Worm (Caenorhabditis elegans): ENCODE data around the gene F31E8.5.

F31E8.5 gene

ce11 chrII:6833781-6834339, 26.8 kb upstream of the F31E8.5 start:
- TF ChIP-seq F57A8.1 (GFP tag; optimal IDR thresholded peaks at IDR 0.05) = no peak
- no peak for TF ChIP-seq rec-8 (tag; optimal IDR thresholded peaks at IDR 0.05)
- TF ChIP-seq hmg-1.2 (GFP tag; IDR thresholded peaks at IDR 0.05) = peak; percentile 24; the same call in 1 of the 2 replicates
- no peak for TF ChIP-seq snpc-3.4 (tag; optimal IDR thresholded peaks at IDR 0.05)
- peak; percentile 64 for TF ChIP-seq egrh-3 (GFP tag; IDR thresholded peaks at IDR 0.05)
- peak; percentile 20 for TF ChIP-seq unc-62 (GFP tag; optimal IDR thresholded peaks at IDR 0.05)
- no peak for TF ChIP-seq Y53F4B.3 (GFP tag; IDR thresholded peaks at IDR 0.05)
- TF ChIP-seq atf-7 (tag; optimal IDR thresholded peaks at IDR 0.05) = peak; percentile 5
- peak; percentile 70 for TF ChIP-seq dox-1 (GFP tag; IDR thresholded peaks at IDR 0.05)
- no peak for TF ChIP-seq snpc-4 (GFP tag; optimal IDR thresholded peaks at IDR 0.05)
- TF ChIP-seq snpc-4 (tag; optimal IDR thresholded peaks at IDR 0.05) = no peak
- TF ChIP-seq mes-4 (tag; optimal IDR thresholded peaks at IDR 0.05) = no peak
- no peak for TF ChIP-seq F39B2.1 (GFP tag; IDR thresholded peaks at IDR 0.05)
- TF ChIP-seq B0019.2 (GFP tag; conservative IDR thresholded peaks at IDR 0.05) = no peak
- peak; percentile 67 for TF ChIP-seq zfh-2 (GFP tag; conservative IDR thresholded peaks at IDR 0.05)
- TF ChIP-seq hmg-20 (GFP tag; IDR thresholded peaks at IDR 0.05) = no peak
- no peak for TF ChIP-seq cebp-1 (GFP tag; IDR thresholded peaks at IDR 0.05)
- TF ChIP-seq cebp-1 (tag; optimal IDR thresholded peaks at IDR 0.05) = peak; percentile 45
- peak; percentile 34 for TF ChIP-seq attf-5 (GFP tag; optimal IDR thresholded peaks at IDR 0.05)
- no peak for TF ChIP-seq hlh-26 (GFP tag; conservative IDR thresholded peaks at IDR 0.05)
- no peak for TF ChIP-seq ets-4 (GFP tag; optimal IDR thresholded peaks at IDR 0.05)
- no peak for TF ChIP-seq ztf-28 (GFP tag; IDR thresholded peaks at IDR 0.05)
- peak; percentile 16 for TF ChIP-seq nhr-90 (tag; optimal IDR thresholded peaks at IDR 0.05)
- TF ChIP-seq pbrm-1 (GFP tag; IDR thresholded peaks at IDR 0.05) = no peak
- TF ChIP-seq nhr-80 (tag; optimal IDR thresholded peaks at IDR 0.05) = peak; percentile 87
- TF ChIP-seq lin-35 (GFP tag; optimal IDR thresholded peaks at IDR 0.05) = no peak

- TF ChIP-seq zfh-2 (GFP tag; conservative IDR thresholded peaks at IDR 0.05) (peak; percentile 50; the same call in 1 of the 2 replicates), K12H6.12 (tag; optimal IDR thresholded peaks at IDR 0.05) (no peak)
Observed at ce11 chrII:6832695-6833389, 25.8 kb upstream of the F31E8.5 start.

- TF ChIP-seq sptf-2 (GFP tag; optimal IDR thresholded peaks at IDR 0.05) (no peak), Y56A3A.18 (GFP tag; IDR thresholded peaks at IDR 0.05) (no peak), ekl-4 (GFP tag; IDR thresholded peaks at IDR 0.05) (no peak), ceh-58 (GFP tag; IDR thresholded peaks at IDR 0.05) (no peak), rcor-1 (GFP tag; IDR thresholded peaks at IDR 0.05) (no peak)
Observed at ce11 chrII:6832207-6832606, 25.1 kb upstream of the F31E8.5 start.

ce11 chrII:6831531-6832201, 24.6 kb upstream of the F31E8.5 start:
- no peak for TF ChIP-seq dpl-1 (GFP tag; optimal IDR thresholded peaks at IDR 0.05)
- TF ChIP-seq sptf-2 (GFP tag; optimal IDR thresholded peaks at IDR 0.05) = no peak
- TF ChIP-seq C06A6.2 (GFP tag; conservative IDR thresholded peaks at IDR 0.05) = no peak
- no peak for TF ChIP-seq lin-35 (GFP tag; optimal IDR thresholded peaks at IDR 0.05)
- no peak for TF ChIP-seq efl-1 (GFP tag; optimal IDR thresholded peaks at IDR 0.05)
- no peak for TF ChIP-seq zfh-2 (GFP tag; conservative IDR thresholded peaks at IDR 0.05)
- TF ChIP-seq cebp-2 (GFP tag; IDR thresholded peaks at IDR 0.05) = no peak
- no peak for TF ChIP-seq B0035.1 (tag; optimal IDR thresholded peaks at IDR 0.05)
- TF ChIP-seq snpc-3.4 (tag; optimal IDR thresholded peaks at IDR 0.05) = no peak
- no peak for TF ChIP-seq fkh-3 (tag; optimal IDR thresholded peaks at IDR 0.05)
- TF ChIP-seq hrde-1 (tag; optimal IDR thresholded peaks at IDR 0.05; ENCODE audit: borderline replicate concordance) = no peak
- no peak for TF ChIP-seq pbrm-1 (GFP tag; IDR thresholded peaks at IDR 0.05)
- TF ChIP-seq hmg-20 (GFP tag; IDR thresholded peaks at IDR 0.05) = no peak
- no peak for TF ChIP-seq F39B2.1 (GFP tag; IDR thresholded peaks at IDR 0.05)
- no peak for TF ChIP-seq D2030.7 (GFP tag; IDR thresholded peaks at IDR 0.05)
- no peak for TF ChIP-seq snpc-1.1 (tag; optimal IDR thresholded peaks at IDR 0.05; ENCODE audit: insufficient read depth)
- TF ChIP-seq somi-1 (GFP tag; optimal IDR thresholded peaks at IDR 0.05) = no peak
